Worm (Caenorhabditis elegans) whole organism, young adult: ENCODE results near the gene rbm-25.

ENCODE experiments used
- B0019.2 ChIP-seq: fragments of 200-800 bp; sonication (Bioruptor generic); conservative IDR thresholded peaks from 2 replicates; pipeline ENCODE4 v1.3.6; 2022; ENCODE audit warnings: missing genetic modification reagents, missing genetic modification characterization, missing compliant biosample characterization
- F49E8.2 ChIP-seq: sonication (generic microtip); optimal IDR thresholded peaks from 3 replicates; lab custom pipeline; 2017; ENCODE audit warnings: missing genetic modification characterization, mild to moderate bottlenecking, missing compliant biosample characterization, antibody characterized with exemption, moderate library complexity; ENCODE audit not compliant: insufficient read depth
- ama-1 ChIP-seq, 3 experiments: fragments of 150-350 bp in 1 of 3; sonication (generic microtip) in 2 of 3; optimal IDR thresholded peaks; 2 replicates each; lab custom pipeline; 2014 to 2018; ENCODE audit warnings: missing biosample characterization in 2 of 3, missing genetic modification characterization in 2 of 3, missing genetic modification reagents in 2 of 3
- efl-1 ChIP-seq: fragments of 150-350 bp; optimal IDR thresholded peaks from 2 replicates; lab custom pipeline; 2014; ENCODE audit warnings: missing biosample characterization, missing genetic modification reagents, missing genetic modification characterization
- madf-3 ChIP-seq: fragments of 200-800 bp; sonication (Bioruptor generic); IDR thresholded peaks from 2 replicates; pipeline ENCODE4 v1.3.6; 2022; ENCODE audit warnings: missing genetic modification reagents, missing genetic modification characterization, missing compliant biosample characterization
- mel-28 ChIP-seq: sonication (generic microtip); optimal IDR thresholded peaks from 2 replicates; lab custom pipeline; 2016; ENCODE audit warnings: borderline replicate concordance, mild to moderate bottlenecking, missing genetic modification characterization, missing compliant biosample characterization
- mes-4 ChIP-seq: sonication (generic microtip); optimal IDR thresholded peaks from 2 replicates; lab custom pipeline; 2016; ENCODE audit warnings: missing genotype, missing genetic modification characterization, missing compliant biosample characterization
- snpc-3.4 ChIP-seq: sonication (generic microtip); optimal IDR thresholded peaks from 2 replicates; lab custom pipeline; 2017; ENCODE audit warnings: missing genetic modification characterization, mild to moderate bottlenecking, missing compliant biosample characterization, antibody characterized with exemption, moderate library complexity, missing genotype, missing genetic modification reagents
- snpc-4 ChIP-seq, 5 experiments: fragments of 150-350 bp in 1 of 5; sonication (generic microtip) in 4 of 5; optimal IDR thresholded peaks; 2 replicates each; lab custom pipeline; 2014 to 2018; ENCODE audit warnings: missing genetic modification characterization in 5 of 5, missing biosample characterization in 3 of 5, antibody characterized with exemption in 2 of 5, mild to moderate bottlenecking in 2 of 5, missing compliant biosample characterization in 2 of 5, missing genotype in 2 of 5, moderate library complexity in 2 of 5, missing genetic modification reagents in 1 of 5
- zfh-2 ChIP-seq: fragments of 200-800 bp; sonication (Bioruptor generic); conservative IDR thresholded peaks from 2 replicates; pipeline ENCODE4 v1.3.6; 2022; ENCODE audit warnings: missing genetic modification reagents, missing genetic modification characterization, missing compliant biosample characterization
- zim-3 ChIP-seq: sonication (generic microtip); optimal IDR thresholded peaks from 2 replicates; lab custom pipeline; 2017; ENCODE audit warnings: mild to moderate bottlenecking, missing genetic modification characterization, moderate library complexity, missing compliant biosample characterization
- ztf-18 ChIP-seq: sonication (generic microtip); optimal IDR thresholded peaks from 2 replicates; lab custom pipeline; 2016; ENCODE audit warnings: missing genotype, mild to moderate bottlenecking, missing genetic modification characterization, missing compliant biosample characterization

- no peak for TF ChIP-seq madf-3 (GFP tag; lab: Robert Waterston, UW)
- no peak for TF ChIP-seq snpc-4 (GFP tag; optimal IDR thresholded peaks at IDR 0.05; lab: Kevin White, UChicago)
- TF ChIP-seq snpc-4 (tag; optimal IDR thresholded peaks at IDR 0.05; lab: Kevin White, UChicago), result no peak
- no peak for TF ChIP-seq ama-1 (optimal IDR thresholded peaks at IDR 0.05; lab: Kevin White, UChicago)
- no peak for TF ChIP-seq ama-1 (GFP tag; optimal IDR thresholded peaks at IDR 0.05; lab: Kevin White, UChicago)
- no peak for TF ChIP-seq zfh-2 (GFP tag; lab: Robert Waterston, UW)
- no peak for TF ChIP-seq mel-28
- TF ChIP-seq efl-1, result no peak
- TF ChIP-seq mes-4 (tag; lab: Kevin White, UChicago), result no peak
- TF ChIP-seq snpc-3.4, result no peak
- no peak for TF ChIP-seq F49E8.2 (tag; lab: Kevin White, UChicago)
- TF ChIP-seq ztf-18, result no peak
- TF ChIP-seq B0019.2 (GFP tag; lab: Robert Waterston, UW), result no peak
- TF ChIP-seq zim-3 (tag; lab: Kevin White, UChicago), result no peak
Measured at ce11 chrV:12494522-12494921, 3.5 kb upstream of the rbm-25 start, which contains the start of gene mrps-11.
